Worm (Caenorhabditis elegans): ENCODE measurements around the gene F02C12.1.
"Not testable (repeated sequence)": the region's sequence is repeated elsewhere in the genome, so short reads cannot be mapped to it uniquely, and the experiment has no call there.

The F02C12.1 gene

ce11 chrX:13443283-13443682, 41.4 kb downstream of the F02C12.1 start:
- no peak for TF ChIP-seq ama-1 (optimal IDR thresholded peaks at IDR 0.05)
- TF ChIP-seq mab-5 (tag; optimal IDR thresholded peaks at IDR 0.05): no peak

ce11 chrX:13444267-13444666, 42.4 kb downstream of the F02C12.1 start:
- TF ChIP-seq aly-2 (tag; optimal IDR thresholded peaks at IDR 0.05) (no peak), nhr-21 (tag; optimal IDR thresholded peaks at IDR 0.05) (no peak), gmeb-1 (tag; optimal IDR thresholded peaks at IDR 0.05) (no peak), ama-1 (optimal IDR thresholded peaks at IDR 0.05) (no peak), unc-62 (GFP tag; optimal IDR thresholded peaks at IDR 0.05) (no peak), ztf-1 (GFP tag; conservative IDR thresholded peaks at IDR 0.05) (no peak), sem-4 (tag; optimal IDR thresholded peaks at IDR 0.05) (no peak), ztf-11 (tag; optimal IDR thresholded peaks at IDR 0.05) (no peak), mab-5 (tag; optimal IDR thresholded peaks at IDR 0.05) (no peak), mdl-1 (tag; optimal IDR thresholded peaks at IDR 0.05) (no peak), elt-3 (tag; optimal IDR thresholded peaks at IDR 0.05) (no peak), ceh-82 (tag; optimal IDR thresholded peaks at IDR 0.05) (no peak), mbf-1 (tag; optimal IDR thresholded peaks at IDR 0.05) (no peak), alr-1 (tag; optimal IDR thresholded peaks at IDR 0.05) (no peak)

- no peak for TF ChIP-seq snpc-4 (tag; optimal IDR thresholded peaks at IDR 0.05)
- no peak for TF ChIP-seq nhr-6 (tag; optimal IDR thresholded peaks at IDR 0.05)
- TF ChIP-seq ztf-1 (GFP tag; conservative IDR thresholded peaks at IDR 0.05): no peak
- no peak for TF ChIP-seq lin-13 (GFP tag; optimal IDR thresholded peaks at IDR 0.05)
Measured at ce11 chrX:13446418-13446817, 44.5 kb downstream of the F02C12.1 start, which contains the start of gene set-8. set-8 (plus strand) TSS chrX:13446718.

ce11 chrX:13448665-13449099, 46.8 kb downstream of the F02C12.1 start:
- TF ChIP-seq nhr-129 (tag; optimal IDR thresholded peaks at IDR 0.05): peak; percentile 79
- TF ChIP-seq Y55F3AM.14 (GFP tag; optimal IDR thresholded peaks at IDR 0.05): peak; percentile 40
- peak; percentile 42 for TF ChIP-seq fos-1 (tag; optimal IDR thresholded peaks at IDR 0.05)
- peak; percentile 51 for TF ChIP-seq zag-1 (tag; optimal IDR thresholded peaks at IDR 0.05)
- peak; percentile 3 for TF ChIP-seq nhr-6 (tag; optimal IDR thresholded peaks at IDR 0.05)
- TF ChIP-seq nhr-21 (tag; optimal IDR thresholded peaks at IDR 0.05): peak; percentile 70
- peak; percentile 71 for TF ChIP-seq sma-3 (GFP tag; optimal IDR thresholded peaks at IDR 0.05)
- peak; percentile 20 for TF ChIP-seq egl-27 (tag; optimal IDR thresholded peaks at IDR 0.05)
- TF ChIP-seq F13H6.1 (tag; optimal IDR thresholded peaks at IDR 0.05): peak; percentile 46
- TF ChIP-seq C34F6.9 (tag; optimal IDR thresholded peaks at IDR 0.05): peak; percentile 49
- TF ChIP-seq crh-2 (tag; optimal IDR thresholded peaks at IDR 0.05): peak; percentile 57
- peak; percentile 20 to 52 for TF ChIP-seq lsy-2 (tag; optimal IDR thresholded peaks at IDR 0.05)
- TF ChIP-seq sma-9 (GFP tag; optimal IDR thresholded peaks at IDR 0.05): peak; percentile 71
- TF ChIP-seq sma-9 (tag; optimal IDR thresholded peaks at IDR 0.05): not testable (repeated sequence)
- TF ChIP-seq mdl-1 (tag; optimal IDR thresholded peaks at IDR 0.05): peak in 1 of 2 experiments; percentile 54
- TF ChIP-seq unc-55 (GFP tag; optimal IDR thresholded peaks at IDR 0.05): peak; percentile 59
- TF ChIP-seq lin-11 (tag; optimal IDR thresholded peaks at IDR 0.05): peak; percentile 47
- TF ChIP-seq lin-13 (GFP tag; optimal IDR thresholded peaks at IDR 0.05): peak; percentile 47

ce11 chrX:13451578-13451977, 49.7 kb downstream of the F02C12.1 start, which contains the start of gene F02D10.6:
F02D10.6 (minus strand) TSS chrX:13451678.
- TF ChIP-seq C34F6.9 (tag; optimal IDR thresholded peaks at IDR 0.05) (no peak), skn-1 (tag; optimal IDR thresholded peaks at IDR 0.05) (no peak), lin-13 (GFP tag; optimal IDR thresholded peaks at IDR 0.05) (no peak), ceh-82 (tag; optimal IDR thresholded peaks at IDR 0.05) (no peak), Y55F3AM.14 (GFP tag; optimal IDR thresholded peaks at IDR 0.05) (no peak), elt-1 (tag; optimal IDR thresholded peaks at IDR 0.05) (no peak), unc-55 (GFP tag; optimal IDR thresholded peaks at IDR 0.05) (no peak), nhr-237 (tag; optimal IDR thresholded peaks at IDR 0.05) (no peak), snpc-4 (tag; optimal IDR thresholded peaks at IDR 0.05) (no peak), elt-3 (tag; optimal IDR thresholded peaks at IDR 0.05) (no peak), R02D3.7 (tag; optimal IDR thresholded peaks at IDR 0.05) (no peak), sma-9 (GFP tag; optimal IDR thresholded peaks at IDR 0.05) (no peak), sma-9 (tag; optimal IDR thresholded peaks at IDR 0.05) (no peak), fos-1 (tag; optimal IDR thresholded peaks at IDR 0.05) (no peak), F13H6.1 (tag; optimal IDR thresholded peaks at IDR 0.05) (no peak), nhr-25 (tag; optimal IDR thresholded peaks at IDR 0.05) (no peak), lin-39 (tag; optimal IDR thresholded peaks at IDR 0.05) (no peak), ztf-11 (tag; optimal IDR thresholded peaks at IDR 0.05) (no peak), alr-1 (tag; optimal IDR thresholded peaks at IDR 0.05) (no peak)
